Worm (Caenorhabditis elegans) whole organism, midembryonic: ENCODE measurements around the gene F16B3.2.

Experiments used
- T22C8.4 ChIP-seq: fragments of 200-800 bp; sonication (Bioruptor generic); IDR thresholded peaks from 2 replicates; pipeline ENCODE4 v1.3.6; 2022; ENCODE audit warnings: missing genetic modification characterization, missing compliant biosample characterization
- cog-1 ChIP-seq: sonication (generic microtip); optimal IDR thresholded peaks from 2 replicates; lab custom pipeline; 2016; ENCODE audit warnings: missing genetic modification characterization, missing compliant biosample characterization
- flt-1 ChIP-seq: fragments of 200-800 bp; sonication (Bioruptor generic); IDR thresholded peaks from 2 replicates; pipeline ENCODE4 v1.3.6; 2022; ENCODE audit warnings: missing genetic modification characterization, missing compliant biosample characterization
- klf-2 ChIP-seq: fragments of 200-800 bp; sonication (Bioruptor generic); conservative IDR thresholded peaks from 2 replicates; pipeline ENCODE4 v1.3.6; 2022; ENCODE audit warnings: missing genetic modification reagents, missing genetic modification characterization, missing compliant biosample characterization
- med-1 ChIP-seq: sonication (generic microtip); optimal IDR thresholded peaks from 2 replicates; lab custom pipeline; 2017; ENCODE audit warnings: missing genetic modification characterization, mild to moderate bottlenecking, missing compliant biosample characterization, antibody characterized with exemption, missing genetic modification reagents; ENCODE audit not compliant: insufficient read depth
- ref-1 ChIP-seq: fragments of 200-800 bp; sonication (Bioruptor generic); conservative IDR thresholded peaks from 2 replicates; pipeline ENCODE4 v1.3.6; 2022; ENCODE audit warnings: missing genetic modification reagents, missing genetic modification characterization, missing compliant biosample characterization
- tab-1 ChIP-seq: fragments of 200-800 bp; sonication (Bioruptor generic); IDR thresholded peaks from 2 replicates; pipeline ENCODE4 v1.3.6; 2022; ENCODE audit warnings: missing genetic modification characterization, missing compliant biosample characterization
- ztf-23 ChIP-seq: fragments of 200-800 bp; sonication (Bioruptor generic); IDR thresholded peaks from 2 replicates; pipeline ENCODE4 v1.3.6; 2022; ENCODE audit warnings: missing genetic modification reagents, missing genetic modification characterization, missing compliant biosample characterization
- ztf-29 ChIP-seq: fragments of 200-800 bp; sonication (Bioruptor generic); IDR thresholded peaks from 2 replicates; pipeline ENCODE4 v1.3.6; 2022; ENCODE audit warnings: missing genetic modification reagents, missing genetic modification characterization, missing compliant biosample characterization

- TF ChIP-seq flt-1 (no peak), T22C8.4 (GFP tag; lab: Robert Waterston, UW) (no peak), ztf-23 (no peak), tab-1 (GFP tag; lab: Robert Waterston, UW) (no peak), klf-2 (GFP tag; lab: Robert Waterston, UW) (no peak), med-1 (GFP tag; lab: Kevin White, UChicago) (no peak), ref-1 (GFP tag; lab: Robert Waterston, UW) (no peak), ztf-29 (GFP tag; lab: Robert Waterston, UW) (no peak), cog-1 (tag; lab: Kevin White, UChicago) (no peak)
Measured at ce11 chrV:1314819-1315218, at the start of gene F16B3.2.
